Worm (Caenorhabditis elegans): ENCODE results near the gene B0303.16.

B0303.16 gene

ce11 chrIII:8731310-8731709 lies 26.4 kb downstream of the B0303.16 start, which contains the start of gene ZK370.4:
Gene ZK370.4 (minus strand): TSS chrIII:8731410.
- TF ChIP-seq nhr-25 (tag; optimal IDR thresholded peaks at IDR 0.05) (no peak), unc-39 (tag; optimal IDR thresholded peaks at IDR 0.05) (no peak), sma-9 (GFP tag; optimal IDR thresholded peaks at IDR 0.05) (no peak), sma-9 (tag; optimal IDR thresholded peaks at IDR 0.05) (no peak), fos-1 (tag; optimal IDR thresholded peaks at IDR 0.05) (no peak), F13H6.1 (tag; optimal IDR thresholded peaks at IDR 0.05) (no peak), ztf-1 (GFP tag; conservative IDR thresholded peaks at IDR 0.05) (no peak), lin-11 (tag; optimal IDR thresholded peaks at IDR 0.05) (no peak), nhr-237 (tag; optimal IDR thresholded peaks at IDR 0.05) (no peak)

ce11 chrIII:8731973-8732372 lies 27.1 kb downstream of the B0303.16 start:
- TF ChIP-seq dmd-4 (tag; optimal IDR thresholded peaks at IDR 0.05) (no peak), ztf-11 (tag; optimal IDR thresholded peaks at IDR 0.05) (no peak), mdl-1 (tag; optimal IDR thresholded peaks at IDR 0.05) (peak in 1 of 2 experiments; percentile 33), snpc-4 (tag; optimal IDR thresholded peaks at IDR 0.05) (no peak), elt-1 (tag; optimal IDR thresholded peaks at IDR 0.05) (no peak), ama-1 (optimal IDR thresholded peaks at IDR 0.05) (no peak), nhr-237 (tag; optimal IDR thresholded peaks at IDR 0.05) (no peak), nhr-10 (tag; optimal IDR thresholded peaks at IDR 0.05) (no peak), lin-11 (tag; optimal IDR thresholded peaks at IDR 0.05) (no peak), ztf-1 (GFP tag; conservative IDR thresholded peaks at IDR 0.05) (no peak), lin-13 (GFP tag; optimal IDR thresholded peaks at IDR 0.05) (no peak), nhr-23 (tag; optimal IDR thresholded peaks at IDR 0.05) (no peak), nhr-21 (tag; optimal IDR thresholded peaks at IDR 0.05) (no peak), gmeb-1 (tag; optimal IDR thresholded peaks at IDR 0.05) (no peak), C34F6.9 (tag; optimal IDR thresholded peaks at IDR 0.05) (no peak), sma-3 (GFP tag; optimal IDR thresholded peaks at IDR 0.05) (no peak), lin-39 (tag; optimal IDR thresholded peaks at IDR 0.05) (no peak), crh-2 (tag; optimal IDR thresholded peaks at IDR 0.05) (no peak), sem-4 (tag; optimal IDR thresholded peaks at IDR 0.05) (no peak), nhr-129 (tag; optimal IDR thresholded peaks at IDR 0.05) (no peak), nhr-25 (tag; optimal IDR thresholded peaks at IDR 0.05) (peak; percentile 25), egl-27 (tag; optimal IDR thresholded peaks at IDR 0.05) (no peak), alr-1 (tag; optimal IDR thresholded peaks at IDR 0.05) (no peak), unc-62 (GFP tag; optimal IDR thresholded peaks at IDR 0.05) (no peak), ztf-4 (tag; optimal IDR thresholded peaks at IDR 0.05) (peak; percentile 54), elt-3 (tag; optimal IDR thresholded peaks at IDR 0.05) (no peak), blmp-1 (tag; optimal IDR thresholded peaks at IDR 0.05; ENCODE audit: insufficient read depth) (peak; percentile 28), fos-1 (tag; optimal IDR thresholded peaks at IDR 0.05) (no peak), zag-1 (tag; optimal IDR thresholded peaks at IDR 0.05) (no peak), F13H6.1 (tag; optimal IDR thresholded peaks at IDR 0.05) (peak; percentile 2), nhr-6 (tag; optimal IDR thresholded peaks at IDR 0.05) (no peak), unc-55 (GFP tag; optimal IDR thresholded peaks at IDR 0.05) (no peak), sma-9 (GFP tag; optimal IDR thresholded peaks at IDR 0.05) (peak; percentile 73), sma-9 (tag; optimal IDR thresholded peaks at IDR 0.05) (no peak), ZK546.5 (tag; optimal IDR thresholded peaks at IDR 0.05) (no peak), R02D3.7 (tag; optimal IDR thresholded peaks at IDR 0.05) (no peak), aly-2 (tag; optimal IDR thresholded peaks at IDR 0.05) (no peak), nhr-11 (tag; optimal IDR thresholded peaks at IDR 0.05) (no peak), ceh-16 (tag; optimal IDR thresholded peaks at IDR 0.05) (no peak), Y55F3AM.14 (GFP tag; optimal IDR thresholded peaks at IDR 0.05) (no peak), mab-5 (tag; optimal IDR thresholded peaks at IDR 0.05) (no peak), mbf-1 (tag; optimal IDR thresholded peaks at IDR 0.05) (no peak), peb-1 (tag; optimal IDR thresholded peaks at IDR 0.05) (no peak), ceh-82 (tag; optimal IDR thresholded peaks at IDR 0.05) (no peak), lsy-2 (tag; optimal IDR thresholded peaks at IDR 0.05) (peak in 1 of 2 experiments; percentile 18)

All from whole organism, L2 larva.